Worm (Caenorhabditis elegans): ENCODE results near the gene sft-4.

sft-4 gene

ce11 chrX:5811997-5812562 is 31.6 kb upstream of the sft-4 start:
- TF ChIP-seq unc-3 (GFP tag; conservative IDR thresholded peaks at IDR 0.05) (no peak), unc-3 (tag; optimal IDR thresholded peaks at IDR 0.05) (peak; percentile 58), nhr-232 (tag; optimal IDR thresholded peaks at IDR 0.05) (peak; percentile 46), nhr-11 (tag; optimal IDR thresholded peaks at IDR 0.05) (no peak), hlh-6 (tag; optimal IDR thresholded peaks at IDR 0.05) (peak; percentile 83), fax-1 (tag; optimal IDR thresholded peaks at IDR 0.05) (peak; percentile 70), ceh-18 (tag; optimal IDR thresholded peaks at IDR 0.05) (peak; percentile 87), K09A11.1 (tag; optimal IDR thresholded peaks at IDR 0.05; ENCODE audit: insufficient read depth) (no peak), dve-1 (tag; optimal IDR thresholded peaks at IDR 0.05) (peak; percentile 76), pros-1 (tag; optimal IDR thresholded peaks at IDR 0.05) (peak; percentile 57), gmeb-2 (tag; optimal IDR thresholded peaks at IDR 0.05) (peak; percentile 44), ceh-9 (tag; optimal IDR thresholded peaks at IDR 0.05) (no peak), ceh-19 (GFP tag; optimal IDR thresholded peaks at IDR 0.05) (peak; percentile 84), K02D7.2 (tag; optimal IDR thresholded peaks at IDR 0.05) (peak; percentile 30), ceh-6 (GFP tag; optimal IDR thresholded peaks at IDR 0.05) (peak; percentile 61), lin-11 (tag; optimal IDR thresholded peaks at IDR 0.05) (peak; percentile 34), lim-6 (tag; optimal IDR thresholded peaks at IDR 0.05) (no peak), eyg-1 (tag; optimal IDR thresholded peaks at IDR 0.05) (peak; percentile 77), ceh-14 (tag; optimal IDR thresholded peaks at IDR 0.05) (peak; percentile 87), ceh-34 (tag; optimal IDR thresholded peaks at IDR 0.05) (peak; percentile 99), hlh-15 (tag; optimal IDR thresholded peaks at IDR 0.05) (no peak), dmd-4 (tag; optimal IDR thresholded peaks at IDR 0.05; ENCODE audit: borderline replicate concordance) (peak; percentile 82), ceh-31 (tag; optimal IDR thresholded peaks at IDR 0.05) (peak; percentile 98), fkh-10 (GFP tag; optimal IDR thresholded peaks at IDR 0.05) (peak; percentile 61), ref-2 (tag; optimal IDR thresholded peaks at IDR 0.05) (peak; percentile 97), madf-2 (tag; optimal IDR thresholded peaks at IDR 0.05) (peak; percentile 65), syd-9 (tag; optimal IDR thresholded peaks at IDR 0.05) (peak; percentile 90), elt-2 (tag; optimal IDR thresholded peaks at IDR 0.05) (peak; percentile 78), F13H6.1 (tag; optimal IDR thresholded peaks at IDR 0.05) (peak; percentile 100), ceh-45 (GFP tag; IDR thresholded peaks at IDR 0.05) (no peak), C38D4.7 (GFP tag; optimal IDR thresholded peaks at IDR 0.05) (no peak), pha-4 (tag; optimal IDR thresholded peaks at IDR 0.05) (no peak), pha-2 (tag; optimal IDR thresholded peaks at IDR 0.05) (peak; percentile 89), ama-1 (optimal IDR thresholded peaks at IDR 0.05) (no peak), ztf-16 (tag; optimal IDR thresholded peaks at IDR 0.05) (peak; percentile 75), hlh-30 (tag; optimal IDR thresholded peaks at IDR 0.05; ENCODE audit: insufficient read depth) (peak; percentile 72), ceh-30 (tag; optimal IDR thresholded peaks at IDR 0.05) (peak; percentile 86), ahr-1 (tag; optimal IDR thresholded peaks at IDR 0.05) (no peak), zip-5 (tag; optimal IDR thresholded peaks at IDR 0.05) (peak; percentile 21), Y22D7AL.16 (tag; optimal IDR thresholded peaks at IDR 0.05) (no peak), tbx-2 (tag; optimal IDR thresholded peaks at IDR 0.05) (peak; percentile 97), sox-2 (GFP tag; IDR thresholded peaks at IDR 0.05) (peak; percentile 46), ceh-2 (tag; optimal IDR thresholded peaks at IDR 0.05) (peak; percentile 88), sdc-2 (tag; optimal IDR thresholded peaks at IDR 0.05) (peak; percentile 83), unc-86 (tag; optimal IDR thresholded peaks at IDR 0.05) (peak; percentile 75), mec-3 (tag; optimal IDR thresholded peaks at IDR 0.05; ENCODE audit: borderline replicate concordance) (no peak), ceh-48 (tag; optimal IDR thresholded peaks at IDR 0.05) (peak; percentile 93), ets-4 (tag; optimal IDR thresholded peaks at IDR 0.05) (peak; percentile 81), odd-2 (tag; optimal IDR thresholded peaks at IDR 0.05) (no peak), che-1 (tag; optimal IDR thresholded peaks at IDR 0.05) (peak; percentile 50), hlh-8 (tag; optimal IDR thresholded peaks at IDR 0.05) (peak; percentile 72), pat-9 (tag; optimal IDR thresholded peaks at IDR 0.05) (peak; percentile 62), ceh-24 (tag; optimal IDR thresholded peaks at IDR 0.05) (no peak)

Measured in whole organism, late embryonic.